Fruit fly (Drosophila melanogaster): ENCODE data around the gene CG42853.

DNA sequence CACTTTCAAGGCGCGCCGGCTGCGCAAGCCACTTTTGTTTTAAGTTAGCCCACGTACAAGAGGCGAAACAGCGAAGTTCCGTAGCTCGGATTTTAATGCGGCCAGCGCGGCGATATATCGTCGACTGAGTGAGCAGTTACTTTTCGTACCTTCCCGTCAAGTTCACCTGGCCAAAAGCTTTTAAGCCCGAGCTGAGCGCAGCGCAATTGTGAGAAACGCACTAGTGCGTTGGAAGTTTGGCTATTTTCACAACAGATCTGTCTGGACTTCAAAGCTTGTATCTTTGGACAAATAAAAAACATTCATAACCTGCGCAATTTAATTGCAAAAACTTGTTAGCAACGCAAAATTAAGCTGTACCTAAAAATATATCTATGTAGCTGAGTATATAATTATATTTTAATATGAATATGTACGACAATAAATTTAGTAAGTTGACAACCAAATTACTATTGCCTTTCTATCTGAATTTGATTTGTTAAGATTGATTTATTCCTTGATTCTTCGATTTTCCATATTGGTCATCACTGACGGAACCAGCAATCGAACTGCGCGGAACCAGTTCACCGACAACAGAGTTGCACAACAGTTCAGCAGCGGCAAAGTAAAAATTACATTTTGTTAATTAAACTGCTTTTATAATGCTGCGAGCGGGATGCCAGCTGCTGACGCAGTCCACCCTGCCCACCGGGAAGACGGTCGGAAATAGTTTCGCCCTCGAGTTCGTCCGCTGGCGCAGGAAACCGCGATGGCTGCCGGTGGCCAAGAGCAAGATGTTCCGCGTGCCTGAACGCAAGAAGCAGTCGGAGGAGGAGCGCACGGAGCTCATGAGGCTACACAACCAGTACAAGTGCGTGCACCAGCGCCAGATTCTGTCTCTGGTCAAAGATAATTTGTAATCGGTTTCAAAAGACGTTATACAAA lies 15.5 kb downstream of the CG42853 start, which contains the start of the genes CG13698 and mRpS26:
- TF ChIP-seq CG8478 (optimal IDR thresholded peaks at IDR 0.05) (no peak), CTCF (optimal IDR thresholded peaks at IDR 0.05) (no peak)

Measured in S2 (cell line).